Worm (Caenorhabditis elegans) whole organism, young adult: Measurements from ENCODE around the gene ehs-1.

Experiments
- B0019.2 ChIP-seq: fragments of 200-800 bp; sonication (Bioruptor generic); conservative IDR thresholded peaks from 2 replicates; pipeline ENCODE4 v1.3.6; 2022; ENCODE audit warnings: missing genetic modification reagents, missing genetic modification characterization, missing compliant biosample characterization
- C06A6.2 ChIP-seq: fragments of 200-800 bp; sonication (Bioruptor generic); conservative IDR thresholded peaks from 2 replicates; pipeline ENCODE4 v1.3.6; 2022; ENCODE audit warnings: missing genetic modification characterization, missing compliant biosample characterization
- F39B2.1 ChIP-seq: fragments of 200-800 bp; sonication (Bioruptor generic); IDR thresholded peaks from 2 replicates; pipeline ENCODE4 v1.3.6; 2022; ENCODE audit warnings: missing genetic modification reagents, missing genetic modification characterization, missing compliant biosample characterization
- F57C9.4 ChIP-seq: sonication (generic microtip); optimal IDR thresholded peaks from 2 replicates; lab custom pipeline; 2017; ENCODE audit warnings: mild to moderate bottlenecking, missing genetic modification characterization, missing compliant biosample characterization
- K12H6.12 ChIP-seq: fragments of 200-800 bp; sonication (Bioruptor generic); optimal IDR thresholded peaks from 2 replicates; lab custom pipeline; 2018; ENCODE audit warnings: mild to moderate bottlenecking, missing genetic modification characterization, missing compliant biosample characterization
- T07F8.4 ChIP-seq: sonication (generic microtip); optimal IDR thresholded peaks from 2 replicates; lab custom pipeline; 2016; ENCODE audit warnings: mild to moderate bottlenecking, missing genetic modification characterization, moderate library complexity, missing compliant biosample characterization
- T26A5.8 ChIP-seq: sonication (generic microtip); optimal IDR thresholded peaks from 2 replicates; lab custom pipeline; 2016; ENCODE audit warnings: missing genetic modification characterization, missing compliant biosample characterization
- ZK185.1 ChIP-seq: sonication (generic microtip); optimal IDR thresholded peaks from 2 replicates; lab custom pipeline; 2016; ENCODE audit warnings: mild to moderate bottlenecking, missing genetic modification characterization, missing compliant biosample characterization; ENCODE audit not compliant: poor library complexity, severe bottlenecking
- aptf-2 ChIP-seq: fragments of 200-800 bp; sonication (Bioruptor generic); conservative IDR thresholded peaks from 2 replicates; pipeline ENCODE4 v1.3.6; 2022; ENCODE audit warnings: missing genetic modification reagents, missing genetic modification characterization, missing compliant biosample characterization
- attf-6 ChIP-seq: fragments of 200-800 bp; sonication (Bioruptor generic); IDR thresholded peaks from 2 replicates; pipeline ENCODE4 v1.3.6; 2022; ENCODE audit warnings: missing genetic modification reagents, missing genetic modification characterization, missing compliant biosample characterization
- cebp-1 ChIP-seq, 2 experiments: fragments of 200-800 bp in 1 of 2; sonication (Bioruptor generic) in 1 of 2; sonication (generic microtip) in 1 of 2; IDR thresholded peaks in 1 of 2; optimal IDR thresholded peaks in 1 of 2; 2 replicates each; pipeline versions ENCODE4 v1.3.6 to Lab custom; 2017 to 2022; ENCODE audit warnings: missing compliant biosample characterization in 2 of 2, missing genetic modification characterization in 2 of 2, mild to moderate bottlenecking in 1 of 2, missing genetic modification reagents in 1 of 2, moderate library complexity in 1 of 2
- ceh-100 ChIP-seq: fragments of 200-800 bp; sonication (Bioruptor generic); IDR thresholded peaks from 2 replicates; pipeline ENCODE4 v1.3.6; 2022; ENCODE audit warnings: missing genetic modification reagents, missing genetic modification characterization, missing compliant biosample characterization
- ceh-40 ChIP-seq: fragments of 200-800 bp; sonication (Bioruptor generic); IDR thresholded peaks from 2 replicates; pipeline ENCODE4 v1.3.6; 2022; ENCODE audit warnings: missing genetic modification characterization, missing compliant biosample characterization
- ceh-91 ChIP-seq: fragments of 200-800 bp; sonication (Bioruptor generic); IDR thresholded peaks from 2 replicates; pipeline ENCODE4 v1.3.6; 2022; ENCODE audit warnings: missing genetic modification reagents, missing genetic modification characterization, missing compliant biosample characterization
- die-1 ChIP-seq: sonication (generic microtip); optimal IDR thresholded peaks from 2 replicates; lab custom pipeline; 2016; ENCODE audit warnings: missing genotype, mild to moderate bottlenecking, missing genetic modification characterization, missing compliant biosample characterization
- dox-1 ChIP-seq: fragments of 200-800 bp; sonication (Bioruptor generic); IDR thresholded peaks from 2 replicates; pipeline ENCODE4 v1.3.6; 2022; ENCODE audit warnings: missing genetic modification reagents, missing genetic modification characterization, missing compliant biosample characterization
- dpff-1 ChIP-seq: sonication (generic microtip); optimal IDR thresholded peaks from 2 replicates; lab custom pipeline; 2017; ENCODE audit warnings: mild to moderate bottlenecking, missing genetic modification characterization, missing compliant biosample characterization
- dpl-1 ChIP-seq: fragments of 150-350 bp; optimal IDR thresholded peaks from 2 replicates; lab custom pipeline; 2014; ENCODE audit warnings: missing biosample characterization, missing genetic modification reagents, missing genetic modification characterization
- egl-18 ChIP-seq: fragments of 200-800 bp; sonication (Bioruptor generic); IDR thresholded peaks from 2 replicates; pipeline ENCODE4 v1.3.6; 2022; ENCODE audit warnings: missing genetic modification reagents, missing genetic modification characterization, missing compliant biosample characterization
- ekl-4 ChIP-seq: fragments of 200-800 bp; sonication (Bioruptor generic); IDR thresholded peaks from 2 replicates; pipeline ENCODE4 v1.3.6; 2022; ENCODE audit warnings: missing genetic modification reagents, missing genetic modification characterization, missing compliant biosample characterization
- fkh-3 ChIP-seq: sonication (generic microtip); optimal IDR thresholded peaks from 2 replicates; lab custom pipeline; 2016; ENCODE audit warnings: mild to moderate bottlenecking, missing genetic modification characterization, missing compliant biosample characterization
- him-1 ChIP-seq: sonication (generic microtip); optimal IDR thresholded peaks from 2 replicates; lab custom pipeline; 2016; ENCODE audit warnings: missing genotype, missing genetic modification reagents, missing genetic modification characterization, missing compliant biosample characterization
- hsf-1 ChIP-seq: fragments of 200-800 bp; sonication (Bioruptor generic); IDR thresholded peaks from 2 replicates; pipeline ENCODE4 v1.3.6; 2022; ENCODE audit warnings: missing genetic modification reagents, missing genetic modification characterization, missing compliant biosample characterization
- let-526 ChIP-seq: fragments of 200-800 bp; sonication (Bioruptor generic); IDR thresholded peaks from 2 replicates; pipeline ENCODE4 v1.3.6; 2022; ENCODE audit warnings: missing genetic modification reagents, missing genetic modification characterization, missing compliant biosample characterization
- let-607 ChIP-seq, 2 experiments: fragments of 200-800 bp in 1 of 2; sonication (Bioruptor generic) in 1 of 2; sonication (generic microtip) in 1 of 2; optimal IDR thresholded peaks; 2 replicates each; lab custom pipeline; 2016 to 2018; ENCODE audit warnings: mild to moderate bottlenecking in 2 of 2, missing compliant biosample characterization in 2 of 2, missing genetic modification characterization in 2 of 2, moderate library complexity in 2 of 2, missing genotype in 1 of 2
- lin-54 ChIP-seq: fragments of 200-800 bp; sonication (Bioruptor generic); optimal IDR thresholded peaks from 2 replicates; lab custom pipeline; 2018; ENCODE audit warnings: mild to moderate bottlenecking, missing genetic modification characterization, missing compliant biosample characterization
- lsy-27 ChIP-seq: sonication (generic microtip); optimal IDR thresholded peaks from 2 replicates; lab custom pipeline; 2017; ENCODE audit warnings: missing genetic modification characterization, mild to moderate bottlenecking, missing compliant biosample characterization, antibody characterized with exemption, missing genotype, borderline replicate concordance; ENCODE audit not compliant: insufficient read depth
- mes-4 ChIP-seq: sonication (generic microtip); optimal IDR thresholded peaks from 2 replicates; lab custom pipeline; 2016; ENCODE audit warnings: missing genotype, missing genetic modification characterization, missing compliant biosample characterization
- nfya-1 ChIP-seq: sonication (generic microtip); optimal IDR thresholded peaks from 2 replicates; lab custom pipeline; 2017; ENCODE audit warnings: antibody characterized with exemption, missing compliant biosample characterization, missing genetic modification characterization, borderline replicate concordance; ENCODE audit not compliant: insufficient read depth
- nfyb-1 ChIP-seq: fragments of 200-800 bp; sonication (Bioruptor generic); IDR thresholded peaks from 2 replicates; pipeline ENCODE4 v1.3.6; 2022; ENCODE audit warnings: missing genetic modification reagents, missing genetic modification characterization, missing compliant biosample characterization
- nhr-80 ChIP-seq: sonication (generic microtip); optimal IDR thresholded peaks from 2 replicates; lab custom pipeline; 2016; ENCODE audit warnings: missing genetic modification characterization, missing compliant biosample characterization
- rec-8 ChIP-seq, 2 experiments: sonication (generic microtip); optimal IDR thresholded peaks; 2 replicates each; lab custom pipeline; 2016; ENCODE audit warnings: mild to moderate bottlenecking in 2 of 2, missing genetic modification characterization in 2 of 2, missing genetic modification reagents in 2 of 2, missing genotype in 2 of 2, missing biosample characterization in 1 of 2, missing compliant biosample characterization in 1 of 2, moderate library complexity in 1 of 2
- repo-1 ChIP-seq: sonication (generic microtip); optimal IDR thresholded peaks from 2 replicates; lab custom pipeline; 2017; ENCODE audit warnings: mild to moderate bottlenecking, missing genetic modification characterization, missing compliant biosample characterization
- sea-2 ChIP-seq: fragments of 200-800 bp; sonication (Bioruptor generic); IDR thresholded peaks from 2 replicates; pipeline ENCODE4 v1.3.6; 2022; ENCODE audit warnings: missing genetic modification characterization, missing compliant biosample characterization
- snpc-3.4 ChIP-seq: sonication (generic microtip); optimal IDR thresholded peaks from 2 replicates; lab custom pipeline; 2017; ENCODE audit warnings: missing genetic modification characterization, mild to moderate bottlenecking, missing compliant biosample characterization, antibody characterized with exemption, moderate library complexity, missing genotype, missing genetic modification reagents
- zfh-2 ChIP-seq: fragments of 200-800 bp; sonication (Bioruptor generic); conservative IDR thresholded peaks from 2 replicates; pipeline ENCODE4 v1.3.6; 2022; ENCODE audit warnings: missing genetic modification reagents, missing genetic modification characterization, missing compliant biosample characterization
- ztf-18 ChIP-seq: sonication (generic microtip); optimal IDR thresholded peaks from 2 replicates; lab custom pipeline; 2016; ENCODE audit warnings: missing genotype, mild to moderate bottlenecking, missing genetic modification characterization, missing compliant biosample characterization
- ztf-3 ChIP-seq: fragments of 200-800 bp; sonication (Bioruptor generic); optimal IDR thresholded peaks from 2 replicates; lab custom pipeline; 2018; ENCODE audit warnings: mild to moderate bottlenecking, missing genetic modification characterization, missing compliant biosample characterization
- ztf-6 ChIP-seq: fragments of 200-800 bp; sonication (Bioruptor generic); IDR thresholded peaks from 2 replicates; pipeline ENCODE4 v1.3.6; 2022; ENCODE audit warnings: missing genetic modification reagents, missing genetic modification characterization, missing compliant biosample characterization

ehs-1 gene

DNA sequence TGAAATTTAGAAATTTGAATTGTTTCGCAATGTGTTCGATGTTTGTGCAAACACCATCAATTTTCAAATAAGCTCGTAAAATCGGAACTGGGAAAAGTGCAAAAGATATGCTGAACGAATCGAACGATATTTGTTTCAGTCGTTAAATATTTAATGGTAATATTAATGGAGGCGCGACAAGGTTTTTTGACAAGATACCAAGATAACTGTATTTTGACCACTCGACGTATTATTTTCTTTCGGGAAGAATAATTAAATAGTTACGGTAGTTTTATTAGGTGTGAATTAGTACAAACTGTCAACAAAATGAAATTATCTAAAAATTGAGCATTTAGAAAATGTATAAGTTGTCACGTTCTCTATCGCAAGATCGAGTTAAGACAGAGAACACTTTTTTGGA, 16.2 kb upstream of the ehs-1 start:
- no peak for TF ChIP-seq K12H6.12 (tag; lab: Kevin White, UChicago)
- no peak for TF ChIP-seq snpc-3.4 (tag; lab: Kevin White, UChicago)
- no peak for TF ChIP-seq lin-54 (GFP tag; lab: Kevin White, UChicago)
- no peak for TF ChIP-seq aptf-2
- no peak for TF ChIP-seq die-1 (tag; lab: Kevin White, UChicago)
- TF ChIP-seq attf-6 (GFP tag; lab: Robert Waterston, UW), result no peak
- no peak for TF ChIP-seq dpl-1
- TF ChIP-seq let-526 (GFP tag; lab: Robert Waterston, UW), result no peak
- no peak for TF ChIP-seq nfya-1 (tag; lab: Kevin White, UChicago)
- TF ChIP-seq ceh-40, result no peak
- no peak for TF ChIP-seq him-1 (tag; lab: Kevin White, UChicago)
- TF ChIP-seq B0019.2 (GFP tag; lab: Robert Waterston, UW), result no peak
- TF ChIP-seq C06A6.2 (GFP tag; lab: Robert Waterston, UW), result no peak

ce11 chrII:5805303-5805702, 15.2 kb upstream of the ehs-1 start, which contains the start of gene K05F1.10:
Gene K05F1.10, minus strand, starts transcription at chrII:5805473.
- no peak for TF ChIP-seq T26A5.8 (tag; lab: Kevin White, UChicago)
- no peak for TF ChIP-seq dox-1 (GFP tag; lab: Robert Waterston, UW)
- TF ChIP-seq cebp-1 (GFP tag; IDR thresholded peaks at IDR 0.05; lab: Robert Waterston, UW), result no peak
- TF ChIP-seq cebp-1 (tag; optimal IDR thresholded peaks at IDR 0.05; lab: Kevin White, UChicago), result peak; percentile 42
- TF ChIP-seq let-526 (GFP tag; lab: Robert Waterston, UW), result no peak
- TF ChIP-seq ztf-6, result no peak
- peak; percentile 34 for TF ChIP-seq nhr-80 (tag; lab: Kevin White, UChicago)
- no peak for TF ChIP-seq lsy-27 (tag; lab: Kevin White, UChicago)
- TF ChIP-seq T07F8.4 (tag; lab: Kevin White, UChicago), result no peak
- no peak for TF ChIP-seq rec-8 (tag; optimal IDR thresholded peaks at IDR 0.05; lab: Kevin White, UChicago)
- no peak for TF ChIP-seq ztf-3 (GFP tag; lab: Kevin White, UChicago)

- TF ChIP-seq ekl-4 (GFP tag; lab: Robert Waterston, UW) (no peak), nhr-80 (tag; lab: Kevin White, UChicago) (peak; percentile 92), nfyb-1 (0 out of 2 replicates have a peak, but pooled peaks have one; percentile 13), dox-1 (GFP tag; lab: Robert Waterston, UW) (peak; percentile 33; the same call in 1 of the 2 replicates)
These were observed 13.9 kb upstream of the ehs-1 start for ce11 chrII:5806563-5806962.

- no peak for TF ChIP-seq hsf-1
- TF ChIP-seq zfh-2 (GFP tag; lab: Robert Waterston, UW), result no peak
- no peak for TF ChIP-seq F57C9.4 (tag; lab: Kevin White, UChicago)
- no peak for TF ChIP-seq egl-18
- TF ChIP-seq sea-2, result no peak
- TF ChIP-seq B0019.2 (GFP tag; lab: Robert Waterston, UW), result no peak
- TF ChIP-seq repo-1, result no peak
- no peak for TF ChIP-seq let-607 (tag; optimal IDR thresholded peaks at IDR 0.05; lab: Kevin White, UChicago)
- TF ChIP-seq dpff-1 (tag; lab: Kevin White, UChicago), result no peak
- no peak for TF ChIP-seq die-1 (tag; lab: Kevin White, UChicago)
- TF ChIP-seq ceh-40, result no peak
- TF ChIP-seq ceh-91, result no peak
- TF ChIP-seq ceh-100, result no peak
- TF ChIP-seq aptf-2, result no peak
- TF ChIP-seq ZK185.1 (tag; lab: Kevin White, UChicago), result no peak
- no peak for TF ChIP-seq F39B2.1 (GFP tag; lab: Robert Waterston, UW)
- no peak for TF ChIP-seq ztf-18
- no peak for TF ChIP-seq fkh-3 (tag; lab: Kevin White, UChicago)
- no peak for TF ChIP-seq mes-4 (tag; lab: Kevin White, UChicago)
- TF ChIP-seq snpc-3.4 (tag; lab: Kevin White, UChicago), result no peak
These were observed 10.3 kb upstream of the ehs-1 start, which contains the start of the genes msp-64 and ZK1248.5 for ce11 chrII:5810230-5810629. Gene msp-64, minus strand, starts transcription at chrII:5810330. Gene ZK1248.5, plus strand, starts transcription at chrII:5810514.
